Worm (Caenorhabditis elegans): ENCODE results near the gene cnc-11.

ce11 chrV:1460069-1460468, 17.9 kb downstream of the cnc-11 start, which contains the start of gene hacd-1:
- TF ChIP-seq B0310.2 (tag; optimal IDR thresholded peaks at IDR 0.05) (no peak), ceh-36 (tag; optimal IDR thresholded peaks at IDR 0.05) (no peak), ama-1 (optimal IDR thresholded peaks at IDR 0.05) (no peak), flt-1 (GFP tag; IDR thresholded peaks at IDR 0.05) (no peak), sea-1 (GFP tag; conservative IDR thresholded peaks at IDR 0.05) (no peak), tra-4 (tag; optimal IDR thresholded peaks at IDR 0.05) (no peak), tbx-11 (GFP tag; IDR thresholded peaks at IDR 0.05) (no peak), F13C5.2 (tag; optimal IDR thresholded peaks at IDR 0.05) (no peak), ceh-13 (GFP tag; optimal IDR thresholded peaks at IDR 0.05) (no peak), pes-1 (GFP tag; IDR thresholded peaks at IDR 0.05) (no peak), hmbx-1 (tag; optimal IDR thresholded peaks at IDR 0.05) (no peak)
